Fruit fly (Drosophila melanogaster) whole organism, wandering third instar larva: Measurements from ENCODE around the gene CG34355.

ENCODE experiments used
- Abd-B ChIP-seq: fragments of >200 bp; optimal IDR thresholded peaks from 2 replicates; lab custom pipeline; 2017; ENCODE audit warnings: missing biosample characterization, missing genetic modification characterization
- CG32264 ChIP-seq: fragments of 200-800 bp; sonication (Bioruptor generic); optimal IDR thresholded peaks from 2 replicates; lab custom pipeline; 2016; ENCODE audit warnings: missing biosample characterization, missing genetic modification characterization
- CG9705 ChIP-seq: fragments of 200-800 bp; sonication (Bioruptor generic); optimal IDR thresholded peaks from 2 replicates; lab custom pipeline; 2018; ENCODE audit warnings: missing biosample characterization, mild to moderate bottlenecking, missing genetic modification characterization
- CrebA ChIP-seq: fragments of 200-800 bp; sonication (Bioruptor generic); optimal IDR thresholded peaks from 2 replicates; lab custom pipeline; 2016; ENCODE audit warnings: missing biosample characterization, mild to moderate bottlenecking, missing genetic modification characterization, borderline replicate concordance
- Dfd ChIP-seq: fragments of >200 bp; optimal IDR thresholded peaks from 2 replicates; lab custom pipeline; 2017; ENCODE audit warnings: missing biosample characterization, missing genetic modification characterization
- Dif ChIP-seq: fragments of 200-275, 200-300 bp; sonication (Bioruptor generic); optimal IDR thresholded peaks from 2 replicates; lab custom pipeline; 2018; ENCODE audit warnings: missing biosample characterization, missing genetic modification characterization; ENCODE audit not compliant: partially characterized antibody
- GATAd ChIP-seq: sonication (Bioruptor generic); optimal IDR thresholded peaks from 2 replicates; lab custom pipeline; 2016; ENCODE audit warnings: missing biosample characterization, missing genetic modification characterization
- HLH106 ChIP-seq: fragments of 200-800 bp; optimal IDR thresholded peaks from 3 replicates; lab custom pipeline; 2019; ENCODE audit warnings: missing biosample characterization, mild to moderate bottlenecking, missing genetic modification characterization, moderate library complexity
- Hnf4 ChIP-seq: fragments of 200-800 bp; sonication (Bioruptor generic); optimal IDR thresholded peaks from 2 replicates; lab custom pipeline; 2016; ENCODE audit warnings: missing biosample characterization, mild to moderate bottlenecking, missing genetic modification characterization
- Hr78 ChIP-seq: fragments of >200 bp; optimal IDR thresholded peaks from 2 replicates; lab custom pipeline; 2017; ENCODE audit warnings: missing biosample characterization, missing genetic modification characterization
- Hr83 ChIP-seq: fragments of 200-300 bp; sonication (Bioruptor generic); optimal IDR thresholded peaks from 2 replicates; lab custom pipeline; 2016; ENCODE audit warnings: missing biosample characterization, mild to moderate bottlenecking, missing genetic modification characterization, moderate library complexity; ENCODE audit not compliant: poor library complexity, severe bottlenecking
- Jra ChIP-seq: sonication (Bioruptor generic); optimal IDR thresholded peaks from 2 replicates; lab custom pipeline; 2016; ENCODE audit warnings: missing biosample characterization, missing genetic modification characterization
- Mio ChIP-seq: sonication (Bioruptor generic); optimal IDR thresholded peaks from 2 replicates; lab custom pipeline; 2016; ENCODE audit warnings: missing biosample characterization, missing genetic modification characterization
- Myc ChIP-seq: fragments of >200 bp; optimal IDR thresholded peaks from 2 replicates; lab custom pipeline; 2017
- N ChIP-seq: fragments of >200 bp; optimal IDR thresholded peaks from 2 replicates; lab custom pipeline; 2018; ENCODE audit warnings: missing biosample characterization, missing external identifiers, missing genetic modification characterization
- OdsH ChIP-seq: fragments of 200-800 bp; sonication (Bioruptor generic); optimal IDR thresholded peaks from 2 replicates; lab custom pipeline; 2016; ENCODE audit warnings: missing biosample characterization, mild to moderate bottlenecking, missing genetic modification characterization
- Rel ChIP-seq, 2 experiments: fragments of 200-800 bp; sonication (Bioruptor generic) in 1 of 2; optimal IDR thresholded peaks; 2 replicates in 1 of 2; 3 replicates in 1 of 2; lab custom pipeline; 2016 to 2019; ENCODE audit warnings: mild to moderate bottlenecking in 2 of 2, missing biosample characterization in 2 of 2, missing genetic modification characterization in 2 of 2, moderate library complexity in 1 of 2
- Sp1 ChIP-seq: fragments of 200-800 bp; sonication (Bioruptor generic); optimal IDR thresholded peaks from 3 replicates; lab custom pipeline; 2019; ENCODE audit warnings: missing biosample characterization, mild to moderate bottlenecking, missing genetic modification characterization, moderate library complexity
- Vsx2 ChIP-seq: fragments of 200-300, 225-300 bp; sonication (Bioruptor generic); optimal IDR thresholded peaks from 2 replicates; lab custom pipeline; 2018; ENCODE audit warnings: missing biosample characterization, missing genetic modification characterization; ENCODE audit not compliant: partially characterized antibody
- br ChIP-seq: fragments of 200-800 bp; sonication (Bioruptor generic); optimal IDR thresholded peaks from 2 replicates; lab custom pipeline; 2016; ENCODE audit warnings: missing biosample characterization, missing genetic modification characterization
- brk ChIP-seq: fragments of 200-800 bp; sonication (Bioruptor generic); optimal IDR thresholded peaks from 2 replicates; lab custom pipeline; 2016; ENCODE audit warnings: missing biosample characterization, mild to moderate bottlenecking, missing genetic modification characterization
- dl ChIP-seq, 2 experiments: fragments of 175-275, 200-275 bp in 1 of 2; fragments of 200-275 bp in 1 of 2; sonication (Bioruptor generic); optimal IDR thresholded peaks; lab custom pipeline; 2018; ENCODE audit warnings: mild to moderate bottlenecking in 2 of 2, missing biosample characterization in 2 of 2, missing genetic modification characterization in 2 of 2, moderate library complexity in 2 of 2; ENCODE audit not compliant: partially characterized antibody in 2 of 2, insufficient read depth in 1 of 2
- dmrt93B ChIP-seq: fragments of 200-800 bp; sonication (Bioruptor generic); optimal IDR thresholded peaks from 2 replicates; lab custom pipeline; 2018; ENCODE audit warnings: missing biosample characterization, mild to moderate bottlenecking, missing genetic modification characterization
- dsf ChIP-seq: sonication (Bioruptor generic); optimal IDR thresholded peaks from 2 replicates; lab custom pipeline; 2016; ENCODE audit warnings: missing biosample characterization, missing genetic modification characterization, borderline replicate concordance
- ey ChIP-seq: fragments of 200-800 bp; sonication (Bioruptor generic); optimal IDR thresholded peaks from 2 replicates; lab custom pipeline; 2016; ENCODE audit warnings: missing biosample characterization, missing genetic modification characterization
- foxo ChIP-seq, 2 experiments: fragments of 200-800 bp; sonication (Bioruptor generic); optimal IDR thresholded peaks; 2 replicates in 1 of 2; 3 replicates in 1 of 2; lab custom pipeline; 2016 to 2017; ENCODE audit warnings: missing biosample characterization in 2 of 2, missing genetic modification characterization in 2 of 2
- fru ChIP-seq: fragments of 200-800 bp; sonication (Bioruptor generic); optimal IDR thresholded peaks from 3 replicates; lab custom pipeline; 2016; ENCODE audit warnings: missing biosample characterization, mild to moderate bottlenecking, missing genetic modification characterization
- h ChIP-seq: fragments of 200-800 bp; sonication (Bioruptor generic); optimal IDR thresholded peaks from 3 replicates; lab custom pipeline; 2016; ENCODE audit warnings: missing biosample characterization, mild to moderate bottlenecking, missing genetic modification characterization
- jim ChIP-seq: fragments of 175-275, 200-325 bp; sonication (Bioruptor generic); optimal IDR thresholded peaks from 2 replicates; lab custom pipeline; 2016; ENCODE audit warnings: missing biosample characterization, mild to moderate bottlenecking, missing genetic modification characterization
- lola ChIP-seq: fragments of >200 bp; optimal IDR thresholded peaks from 2 replicates; lab custom pipeline; 2017; ENCODE audit warnings: missing biosample characterization, missing genetic modification characterization
- pan ChIP-seq: fragments of >200 bp; optimal IDR thresholded peaks from 2 replicates; lab custom pipeline; 2017
- psq ChIP-seq: fragments of 200-800 bp; sonication (Bioruptor generic); optimal IDR thresholded peaks from 3 replicates; lab custom pipeline; 2017; ENCODE audit warnings: missing biosample characterization, mild to moderate bottlenecking, missing genetic modification characterization, moderate library complexity
- rgr ChIP-seq: fragments of 200-800 bp; sonication (Bioruptor generic); optimal IDR thresholded peaks from 3 replicates; lab custom pipeline; 2016; ENCODE audit warnings: missing biosample characterization, mild to moderate bottlenecking, missing genetic modification characterization
- sage ChIP-seq: fragments of 200-800 bp; sonication (Bioruptor generic); optimal IDR thresholded peaks from 2 replicates; lab custom pipeline; 2016; ENCODE audit warnings: missing biosample characterization, mild to moderate bottlenecking, missing genetic modification characterization
- sv ChIP-seq: fragments of 200-800 bp; sonication (Bioruptor generic); optimal IDR thresholded peaks from 3 replicates; lab custom pipeline; 2016; ENCODE audit warnings: missing biosample characterization, missing genetic modification characterization
- tai ChIP-seq: sonication (Bioruptor generic); optimal IDR thresholded peaks from 2 replicates; lab custom pipeline; 2016; ENCODE audit warnings: missing biosample characterization, missing genetic modification characterization
- usp ChIP-seq: fragments of >200 bp; optimal IDR thresholded peaks from 2 replicates; lab custom pipeline; 2017; ENCODE audit warnings: missing biosample characterization, missing genetic modification characterization
- woc ChIP-seq: sonication (Bioruptor generic); optimal IDR thresholded peaks from 2 replicates; lab custom pipeline; 2016; ENCODE audit warnings: missing biosample characterization, mild to moderate bottlenecking, missing genetic modification characterization

The CG34355 gene

dm6 chr3R:23874198-23874597 lies 70.5 kb downstream of the CG34355 start:
- TF ChIP-seq Sp1 (GFP tag; lab: Kevin White, UChicago) (peak; percentile 53), HLH106 (tag; lab: Kevin White, UChicago) (peak; percentile 64), CG9705 (GFP tag; lab: Kevin White, UChicago) (no peak), Dfd (no peak), CrebA (GFP tag; lab: Kevin White, UChicago) (no peak), br (GFP tag; lab: Kevin White, UChicago) (peak; percentile 55), psq (GFP tag; lab: Kevin White, UChicago) (peak; percentile 48), sv (no peak), fru (GFP tag; lab: Kevin White, UChicago) (peak; percentile 73), Hr83 (GFP tag; lab: Kevin White, UChicago) (no peak), foxo (GFP tag; optimal IDR thresholded peaks at IDR 0.05; lab: Kevin White, UChicago) (peak in 1 of 2 experiments; percentile 67), Abd-B (GFP tag; lab: Kevin White, UChicago) (no peak), Hr78 (no peak), tai (GFP tag; lab: Kevin White, UChicago) (peak; percentile 56), ey (GFP tag; lab: Kevin White, UChicago) (peak; percentile 76), h (GFP tag; lab: Kevin White, UChicago) (peak; percentile 82), Rel (GFP tag; optimal IDR thresholded peaks at IDR 0.05; lab: Kevin White, UChicago) (peak; percentile 44), Rel (tag; optimal IDR thresholded peaks at IDR 0.05; lab: Kevin White, UChicago) (no peak), woc (GFP tag; lab: Kevin White, UChicago) (peak; percentile 50), usp (GFP tag; lab: Kevin White, UChicago) (no peak), sage (GFP tag; lab: Kevin White, UChicago) (peak; percentile 18), Vsx2 (no peak), pan (no peak), Hnf4 (peak; percentile 45), CG32264 (peak; percentile 27), N (GFP tag; lab: Kevin White, UChicago) (no peak), Jra (no peak), Mio (GFP tag; lab: Kevin White, UChicago) (no peak), dl (GFP tag; optimal IDR thresholded peaks at IDR 0.05; lab: Kevin White, UChicago; ENCODE audit: insufficient read depth in 1 of 2, partially characterized antibody in 2 of 2) (no peak), dsf (GFP tag; lab: Kevin White, UChicago) (no peak), dmrt93B (peak; percentile 18), Myc (lab: Kevin White, UChicago) (no peak), lola (GFP tag; lab: Kevin White, UChicago) (no peak), OdsH (GFP tag; lab: Kevin White, UChicago) (peak; percentile 69), rgr (GFP tag; lab: Kevin White, UChicago) (peak; percentile 69), GATAd (GFP tag; lab: Kevin White, UChicago) (no peak), brk (GFP tag; lab: Kevin White, UChicago) (no peak), jim (no peak), Dif (no peak)

- TF ChIP-seq CrebA (GFP tag; lab: Kevin White, UChicago) (no peak), CG9705 (GFP tag; lab: Kevin White, UChicago) (no peak), Sp1 (GFP tag; lab: Kevin White, UChicago) (no peak), ey (GFP tag; lab: Kevin White, UChicago) (no peak), Jra (no peak), rgr (GFP tag; lab: Kevin White, UChicago) (no peak), Rel (GFP tag; optimal IDR thresholded peaks at IDR 0.05; lab: Kevin White, UChicago) (no peak), Rel (tag; optimal IDR thresholded peaks at IDR 0.05; lab: Kevin White, UChicago) (no peak)
These were observed 71.1 kb downstream of the CG34355 start for dm6 chr3R:23874752-23875151.

- TF ChIP-seq Myc (lab: Kevin White, UChicago) (no peak), OdsH (GFP tag; lab: Kevin White, UChicago) (no peak), sage (GFP tag; lab: Kevin White, UChicago) (no peak), dl (GFP tag; optimal IDR thresholded peaks at IDR 0.05; lab: Kevin White, UChicago; ENCODE audit: insufficient read depth in 1 of 2, partially characterized antibody in 2 of 2) (no peak), dsf (GFP tag; lab: Kevin White, UChicago) (no peak), foxo (GFP tag; optimal IDR thresholded peaks at IDR 0.05; lab: Kevin White, UChicago) (no peak), HLH106 (tag; lab: Kevin White, UChicago) (no peak), rgr (GFP tag; lab: Kevin White, UChicago) (no peak), Dif (no peak), CrebA (GFP tag; lab: Kevin White, UChicago) (no peak), usp (GFP tag; lab: Kevin White, UChicago) (no peak), ey (GFP tag; lab: Kevin White, UChicago) (no peak), Hr83 (GFP tag; lab: Kevin White, UChicago) (no peak), CG9705 (GFP tag; lab: Kevin White, UChicago) (no peak), sv (no peak), lola (GFP tag; lab: Kevin White, UChicago) (no peak), Sp1 (GFP tag; lab: Kevin White, UChicago) (no peak), dmrt93B (no peak)
These were observed 73.0 kb downstream of the CG34355 start for dm6 chr3R:23876699-23877098.
